Worm (Caenorhabditis elegans) whole organism, dauer: ENCODE measurements around the gene R05A10.2.

Experiments
- unc-62 ChIP-seq: sonication (generic microtip); optimal IDR thresholded peaks from 2 replicates; lab custom pipeline; 2017; ENCODE audit warnings: missing biosample characterization, missing genetic modification reagents, missing genetic modification characterization

Gene R05A10.2

DNA sequence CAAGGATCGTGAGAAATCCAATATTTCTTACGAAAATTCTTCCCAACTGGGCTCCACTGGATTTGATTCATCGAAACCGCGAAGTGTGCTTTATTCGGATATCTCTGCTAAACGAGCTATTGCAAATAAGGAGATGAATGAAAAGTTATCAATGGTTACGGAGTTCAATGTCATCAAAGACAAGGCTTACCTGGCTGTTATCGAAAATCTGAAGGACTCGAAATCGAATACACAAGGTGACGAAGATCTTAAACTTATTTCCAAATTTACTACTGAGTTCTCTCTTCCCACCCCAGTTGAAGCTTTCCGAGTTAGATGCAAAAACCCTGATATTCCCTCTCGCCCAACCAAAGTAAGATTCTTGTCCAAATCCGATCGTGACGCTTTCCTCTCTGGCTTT lies 9.2 kb downstream of the R05A10.2 start:
- TF ChIP-seq unc-62 (GFP tag; lab: Kevin White, UChicago) = no peak

DNA sequence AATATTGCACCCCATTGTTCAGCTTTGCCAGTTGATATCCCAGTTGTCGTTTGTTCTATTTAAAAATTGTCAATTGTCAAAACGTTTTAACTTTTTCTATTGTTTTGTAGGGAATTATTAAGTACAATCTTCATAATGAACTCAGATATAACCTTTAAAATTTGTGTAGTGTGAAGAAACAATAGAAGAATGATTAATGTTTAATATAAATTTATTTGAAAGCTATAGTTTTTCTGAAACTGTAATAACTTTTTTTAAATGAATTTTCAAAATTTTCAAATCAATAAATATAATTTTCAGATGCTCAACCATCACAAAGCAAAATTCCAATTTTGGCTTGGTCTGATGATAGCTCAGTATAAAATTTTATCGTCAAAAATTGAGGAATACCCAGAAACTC lies 14.8 kb downstream of the R05A10.2 start, which contains the start of gene K01G12.22:
TSS of gene K01G12.22 (plus strand) at position 301 of the 400 bp plus-strand sequence.
- TF ChIP-seq unc-62 (GFP tag; lab: Kevin White, UChicago) = no peak

DNA sequence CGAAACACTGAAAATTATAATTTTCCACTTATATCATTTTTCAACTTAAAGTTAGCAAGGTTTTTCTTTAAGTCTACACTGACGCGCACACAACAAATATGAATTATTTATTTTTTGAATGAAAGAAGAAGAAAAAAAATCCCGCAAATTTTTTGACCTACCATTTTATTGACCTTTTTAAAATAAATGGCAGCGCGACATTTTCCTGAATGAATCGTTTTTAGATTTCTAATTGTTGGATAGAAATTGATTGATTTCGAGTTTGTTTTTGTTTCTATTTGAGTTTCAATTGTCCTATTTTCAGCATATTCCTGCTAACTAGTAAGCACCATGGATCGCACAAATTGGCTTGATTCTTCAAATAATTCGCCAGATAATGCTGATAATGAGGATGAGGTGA lies 16.1 kb downstream of the R05A10.2 start, which contains the start of gene K01G12.3:
TSS of gene K01G12.3 (plus strand) at position 301 of the 400 bp plus-strand sequence.
- TF ChIP-seq unc-62 (GFP tag; lab: Kevin White, UChicago) = no peak

DNA sequence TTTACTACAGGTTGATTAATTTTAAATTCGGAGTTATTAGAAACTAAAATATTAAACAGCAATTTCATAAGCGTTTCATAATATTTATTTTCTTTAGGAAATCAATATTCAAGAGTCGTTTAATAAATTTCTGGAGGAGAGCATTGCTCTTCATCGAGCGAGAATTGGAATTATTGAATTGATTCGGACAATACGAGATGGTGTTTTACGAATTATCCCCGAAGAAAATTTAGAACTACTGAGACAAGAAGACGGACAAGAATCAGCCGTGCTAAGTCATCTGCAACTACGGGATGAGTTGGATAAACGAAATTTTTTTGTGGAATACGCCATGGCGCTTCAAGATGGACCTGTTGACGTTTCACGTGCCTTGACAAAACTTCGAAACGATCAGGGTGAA lies 17.2 kb downstream of the R05A10.2 start:
- TF ChIP-seq unc-62 (GFP tag; lab: Kevin White, UChicago) = no peak

ce11 chrIV:14196176-14196575 lies 19.1 kb downstream of the R05A10.2 start, which contains the start of gene F02H6.2:
F02H6.2 (plus strand) TSS chrIV:14196476.
- no peak for TF ChIP-seq unc-62 (GFP tag; lab: Kevin White, UChicago)

- no peak for TF ChIP-seq unc-62 (GFP tag; lab: Kevin White, UChicago)
Measured at ce11 chrIV:14203162-14203561, 26.1 kb downstream of the R05A10.2 start, which contains the start of gene F02H6.3. F02H6.3 (plus strand) TSS chrIV:14203427.

- no peak for TF ChIP-seq unc-62 (GFP tag; lab: Kevin White, UChicago)
Measured at ce11 chrIV:14215777-14216176, 38.7 kb downstream of the R05A10.2 start.

- TF ChIP-seq unc-62 (GFP tag; lab: Kevin White, UChicago) = no peak
Measured at ce11 chrIV:14219714-14220113, 42.6 kb downstream of the R05A10.2 start, which contains the start of gene sqrd-1. sqrd-1 (plus strand) TSS chrIV:14219871.

- no peak for TF ChIP-seq unc-62 (GFP tag; lab: Kevin White, UChicago)
Measured at ce11 chrIV:14224912-14225311, 47.8 kb downstream of the R05A10.2 start.

- TF ChIP-seq unc-62 (GFP tag; lab: Kevin White, UChicago) = no peak
Measured at ce11 chrIV:14227138-14227537, 50.1 kb downstream of the R05A10.2 start.

ce11 chrIV:14228069-14228468 lies 51.0 kb downstream of the R05A10.2 start, which contains the start of gene F02H6.7:
F02H6.7 (minus strand) TSS chrIV:14228169.
- TF ChIP-seq unc-62 (GFP tag; lab: Kevin White, UChicago) = no peak
